Worm (Caenorhabditis elegans) whole organism, L3 larva: ENCODE measurements around the gene C16A11.2.

Experiments
- R02D3.7 ChIP-seq: fragments of 150-350 bp; optimal IDR thresholded peaks from 2 replicates; lab custom pipeline; 2014; ENCODE audit warnings: missing biosample characterization, missing genetic modification characterization
- ZK546.5 ChIP-seq: sonication (generic microtip); optimal IDR thresholded peaks from 2 replicates; lab custom pipeline; 2017; ENCODE audit warnings: missing biosample characterization, missing genetic modification characterization
- aly-2 ChIP-seq: fragments of 150-350 bp; optimal IDR thresholded peaks from 2 replicates; lab custom pipeline; 2014; ENCODE audit warnings: missing biosample characterization, missing genetic modification characterization
- ceh-16 ChIP-seq: sonication (generic microtip); optimal IDR thresholded peaks from 2 replicates; lab custom pipeline; 2017; ENCODE audit warnings: missing biosample characterization, missing genetic modification characterization
- egl-5 ChIP-seq: fragments of 150-350 bp; optimal IDR thresholded peaks from 2 replicates; lab custom pipeline; 2017; ENCODE audit warnings: missing biosample characterization, missing genetic modification reagents, missing genetic modification characterization, inconsistent platforms
- elt-2 ChIP-seq: sonication (generic microtip); optimal IDR thresholded peaks from 2 replicates; lab custom pipeline; 2016; ENCODE audit warnings: missing genetic modification reagents, mild to moderate bottlenecking, missing genetic modification characterization, missing compliant biosample characterization
- elt-3 ChIP-seq, 3 experiments: fragments of 150-350 bp in 1 of 3; sonication (generic microtip) in 2 of 3; optimal IDR thresholded peaks; 2 replicates in 2 of 3; 4 replicates in 1 of 3; lab custom pipeline; 2014 to 2017; ENCODE audit warnings: missing biosample characterization in 3 of 3, missing genetic modification characterization in 3 of 3
- eor-1 ChIP-seq, 2 experiments: fragments of 150-350 bp; optimal IDR thresholded peaks; 2 replicates each; lab custom pipeline; 2014 to 2018; ENCODE audit warnings: missing biosample characterization in 2 of 2, missing genetic modification characterization in 2 of 2
- fkh-10 ChIP-seq: sonication (generic microtip); optimal IDR thresholded peaks from 2 replicates; lab custom pipeline; 2017; ENCODE audit warnings: missing biosample characterization, missing genetic modification reagents, missing genetic modification characterization
- fkh-2 ChIP-seq: fragments of 150-350 bp; optimal IDR thresholded peaks from 2 replicates; lab custom pipeline; 2014; ENCODE audit warnings: missing biosample characterization, missing genetic modification reagents, missing genetic modification characterization
- fos-1 ChIP-seq: fragments of 150-350 bp; optimal IDR thresholded peaks from 2 replicates; lab custom pipeline; 2014; ENCODE audit warnings: missing biosample characterization, missing genetic modification characterization
- hmg-11 ChIP-seq: sonication (generic microtip); optimal IDR thresholded peaks from 2 replicates; lab custom pipeline; 2016; ENCODE audit warnings: missing genetic modification characterization, missing compliant biosample characterization
- jun-1 ChIP-seq: fragments of 150-350 bp; optimal IDR thresholded peaks from 2 replicates; lab custom pipeline; 2014; ENCODE audit warnings: missing biosample characterization, missing genetic modification reagents, missing genetic modification characterization
- lin-15B ChIP-seq: fragments of 150-350 bp; optimal IDR thresholded peaks from 2 replicates; lab custom pipeline; 2014; ENCODE audit warnings: missing biosample characterization, missing genetic modification characterization
- lsy-12 ChIP-seq: sonication (generic microtip); optimal IDR thresholded peaks from 2 replicates; lab custom pipeline; 2016; ENCODE audit warnings: mild to moderate bottlenecking, missing genetic modification characterization, missing compliant biosample characterization
- nfya-1 ChIP-seq: sonication (generic microtip); optimal IDR thresholded peaks from 2 replicates; lab custom pipeline; 2017; ENCODE audit warnings: missing genetic modification characterization, mild to moderate bottlenecking, missing compliant biosample characterization, antibody characterized with exemption, moderate library complexity; ENCODE audit not compliant: insufficient read depth
- nhr-11 ChIP-seq: fragments of 150-350 bp; optimal IDR thresholded peaks from 2 replicates; lab custom pipeline; 2014; ENCODE audit warnings: missing biosample characterization, missing genetic modification characterization
- nhr-12 ChIP-seq: fragments of 150-350 bp; optimal IDR thresholded peaks from 2 replicates; lab custom pipeline; 2014; ENCODE audit warnings: missing biosample characterization, missing genetic modification characterization
- nhr-23 ChIP-seq: fragments of 150-350 bp; optimal IDR thresholded peaks from 2 replicates; lab custom pipeline; 2014; ENCODE audit warnings: missing biosample characterization, missing genetic modification reagents, missing genetic modification characterization
- nhr-237 ChIP-seq: fragments of 150-350 bp; optimal IDR thresholded peaks from 2 replicates; lab custom pipeline; 2014; ENCODE audit warnings: missing biosample characterization, missing genetic modification characterization
- nhr-25 ChIP-seq: sonication (generic microtip); optimal IDR thresholded peaks from 2 replicates; lab custom pipeline; 2017; ENCODE audit warnings: missing biosample characterization, missing genetic modification characterization
- nhr-28 ChIP-seq: fragments of 150-350 bp; optimal IDR thresholded peaks from 2 replicates; lab custom pipeline; 2014; ENCODE audit warnings: missing biosample characterization, missing genetic modification characterization
- nhr-43 ChIP-seq: sonication (generic microtip); optimal IDR thresholded peaks from 2 replicates; lab custom pipeline; 2016; ENCODE audit warnings: mild to moderate bottlenecking, missing genetic modification characterization, missing compliant biosample characterization; ENCODE audit not compliant: poor library complexity, severe bottlenecking
- nhr-77 ChIP-seq: fragments of 150-350 bp; optimal IDR thresholded peaks from 2 replicates; lab custom pipeline; 2014; ENCODE audit warnings: missing biosample characterization, missing genetic modification characterization
- pha-4 ChIP-seq: fragments of 150-350 bp; optimal IDR thresholded peaks from 2 replicates; lab custom pipeline; 2014; ENCODE audit warnings: missing biosample characterization, missing genetic modification reagents, missing genetic modification characterization
- pqm-1 ChIP-seq: fragments of 150-350 bp; optimal IDR thresholded peaks from 2 replicates; lab custom pipeline; 2017; ENCODE audit warnings: missing biosample characterization, missing genetic modification characterization, inconsistent platforms
- sea-2 ChIP-seq: fragments of 150-350 bp; sonication (generic microtip); optimal IDR thresholded peaks from 4 replicates; lab custom pipeline; 2014; ENCODE audit warnings: missing biosample characterization, missing genetic modification reagents, missing genetic modification characterization
- skn-1 ChIP-seq: fragments of 150-350 bp; optimal IDR thresholded peaks from 2 replicates; lab custom pipeline; 2014; ENCODE audit warnings: missing biosample characterization, missing genetic modification characterization
- snpc-4 ChIP-seq: fragments of 150-350 bp; optimal IDR thresholded peaks from 2 replicates; lab custom pipeline; 2014; ENCODE audit warnings: missing biosample characterization, missing genetic modification characterization
- unc-39 ChIP-seq: sonication (generic microtip); optimal IDR thresholded peaks from 4 replicates; lab custom pipeline; 2017; ENCODE audit warnings: missing biosample characterization, missing genetic modification characterization
- unc-62 ChIP-seq: fragments of 150-350 bp; sonication (generic microtip); optimal IDR thresholded peaks from 4 replicates; lab custom pipeline; 2014; ENCODE audit warnings: missing biosample characterization, missing genetic modification reagents, missing genetic modification characterization
- ztf-11 ChIP-seq: fragments of 150-350 bp; optimal IDR thresholded peaks from 2 replicates; lab custom pipeline; 2014; ENCODE audit warnings: missing biosample characterization, missing genetic modification characterization

Gene C16A11.2

ce11 chrII:4203729-4204184, 34.2 kb upstream of the C16A11.2 start, which contains the start of gene mth-1:
Gene mth-1 (minus strand): TSS chrII:4203779.
- peak; percentile 85 for TF ChIP-seq elt-2 (tag; lab: Kevin White, UChicago)
- TF ChIP-seq pqm-1 (tag; lab: Kevin White, UChicago): peak; percentile 39
- TF ChIP-seq eor-1 (tag; optimal IDR thresholded peaks at IDR 0.05; lab: Kevin White, UChicago): no peak

- TF ChIP-seq hmg-11 (tag; lab: Kevin White, UChicago) (no peak), nhr-28 (tag; lab: Kevin White, UChicago) (no peak), nhr-12 (tag; lab: Kevin White, UChicago) (no peak), sea-2 (GFP tag; lab: Kevin White, UChicago) (no peak), fkh-10 (GFP tag; lab: Kevin White, UChicago) (no peak), nhr-23 (tag; lab: Kevin White, UChicago) (no peak), skn-1 (tag; lab: Kevin White, UChicago) (no peak), jun-1 (tag; lab: Kevin White, UChicago) (no peak), R02D3.7 (tag; lab: Kevin White, UChicago) (no peak), fkh-2 (no peak), nhr-237 (no peak), ceh-16 (no peak), unc-62 (no peak)
Observed at ce11 chrII:4209071-4209747, 28.8 kb upstream of the C16A11.2 start, which contains the start of gene F31D5.6. Gene F31D5.6 (plus strand): TSS chrII:4209697.

DNA sequence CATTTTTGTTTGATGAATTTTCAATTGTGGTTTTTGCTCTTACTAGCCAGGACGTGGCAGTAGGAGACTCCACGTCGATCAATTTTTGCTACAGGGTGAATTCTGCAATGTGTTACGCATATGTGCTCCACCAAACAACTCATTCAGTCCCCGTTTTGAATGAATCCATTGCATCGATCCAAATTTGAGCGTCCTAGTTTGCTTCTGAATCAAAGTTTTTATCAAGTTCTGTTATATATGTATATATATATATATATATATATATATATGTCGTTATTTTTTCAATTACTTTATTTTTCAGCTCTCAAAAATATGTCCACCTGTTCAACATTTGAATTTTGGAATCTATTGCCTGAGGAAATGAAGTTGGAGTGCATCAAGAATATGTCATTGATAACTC, 26.9 kb upstream of the C16A11.2 start, which contains the start of gene F31D5.7:
Gene F31D5.7, plus strand, starts transcription at position 301 of the 400 bp plus-strand sequence.
- TF ChIP-seq nhr-43 (no peak), ztf-11 (tag; lab: Kevin White, UChicago) (no peak), nfya-1 (no peak)
- TF ChIP-seq, all 47 proteins: peak for 0

ce11 chrII:4215318-4215717, 22.7 kb upstream of the C16A11.2 start, which contains the start of gene F31D5.2:
Gene F31D5.2 (plus strand): TSS chrII:4215618.
- no peak for TF ChIP-seq snpc-4 (tag; lab: Kevin White, UChicago)
- TF ChIP-seq pha-4 (tag; lab: Kevin White, UChicago): no peak
- TF ChIP-seq unc-39 (tag; lab: Kevin White, UChicago): no peak
- TF ChIP-seq eor-1 (tag; optimal IDR thresholded peaks at IDR 0.05; lab: Kevin White, UChicago): no peak
- TF ChIP-seq nhr-237: no peak
- TF ChIP-seq fos-1: no peak
- no peak for TF ChIP-seq nhr-23 (tag; lab: Kevin White, UChicago)
- TF ChIP-seq lin-15B: no peak
- no peak for TF ChIP-seq aly-2 (tag; lab: Kevin White, UChicago)
- no peak for TF ChIP-seq elt-3 (tag; optimal IDR thresholded peaks at IDR 0.05; lab: Kevin White, UChicago)
- TF ChIP-seq nhr-11 (tag; lab: Kevin White, UChicago): no peak
- no peak for TF ChIP-seq egl-5
- no peak for TF ChIP-seq ZK546.5 (tag; lab: Kevin White, UChicago)
- TF ChIP-seq nhr-25 (tag; lab: Kevin White, UChicago): no peak
- no peak for TF ChIP-seq nhr-28 (tag; lab: Kevin White, UChicago)
- TF ChIP-seq elt-2 (tag; lab: Kevin White, UChicago): no peak
- TF ChIP-seq lsy-12 (tag; lab: Kevin White, UChicago): no peak
- TF ChIP-seq, all 47 proteins: peak for 0

ce11 chrII:4219062-4219461, 18.9 kb upstream of the C16A11.2 start, which contains the start of gene F31D5.1:
Gene F31D5.1 (plus strand): TSS chrII:4219362.
- TF ChIP-seq pqm-1 (tag; lab: Kevin White, UChicago): no peak
- TF ChIP-seq nhr-28 (tag; lab: Kevin White, UChicago): no peak
- TF ChIP-seq lin-15B: no peak
- no peak for TF ChIP-seq nhr-12 (tag; lab: Kevin White, UChicago)
- no peak for TF ChIP-seq nhr-77
- no peak for TF ChIP-seq nhr-237
- no peak for TF ChIP-seq sea-2 (GFP tag; lab: Kevin White, UChicago)
